Fruit fly (Drosophila melanogaster) whole organism, embryonic: Measurements from ENCODE around the gene Hrb27C.

Experiments
- ATbp ChIP-seq: fragments of 200-800 bp; sonication (Bioruptor generic); optimal IDR thresholded peaks from 2 replicates; lab custom pipeline; 2017; ENCODE audit warnings: missing biosample characterization, mild to moderate bottlenecking, missing genetic modification characterization, missing genetic modification reagents
- Adf1 ChIP-seq: fragments of 200-800 bp; sonication (Bioruptor generic); IDR thresholded peaks from 2 replicates; pipeline ENCODE4 v1.3.6; 2022; ENCODE audit warnings: missing biosample characterization, missing genetic modification characterization
- CG10366 ChIP-seq: fragments of 200-800 bp; sonication (Bioruptor generic); IDR thresholded peaks from 2 replicates; pipeline ENCODE4 v1.3.6; 2022; ENCODE audit warnings: missing biosample characterization, missing genetic modification characterization
- CG14710 ChIP-seq: fragments of 200-800 bp; sonication (Bioruptor generic); optimal IDR thresholded peaks from 3 replicates; lab custom pipeline; 2019; ENCODE audit warnings: missing biosample characterization, mild to moderate bottlenecking, missing genetic modification characterization, moderate library complexity
- CG17328 ChIP-seq: fragments of 200-800 bp; sonication (Bioruptor generic); IDR thresholded peaks from 2 replicates; pipeline ENCODE4 v1.3.6; 2022; ENCODE audit warnings: missing biosample characterization, missing genetic modification characterization
- CG3065 ChIP-seq: fragments of 200-800 bp; sonication (Bioruptor generic); optimal IDR thresholded peaks from 2 replicates; lab custom pipeline; 2016; ENCODE audit warnings: missing biosample characterization, missing genetic modification characterization
- CG3281 ChIP-seq: fragments of 200-800 bp; sonication (Bioruptor generic); optimal IDR thresholded peaks from 3 replicates; lab custom pipeline; 2017; ENCODE audit warnings: missing biosample characterization, mild to moderate bottlenecking, missing genetic modification characterization
- CG3838 ChIP-seq: fragments of 200-800 bp; sonication (Bioruptor generic); optimal IDR thresholded peaks from 3 replicates; lab custom pipeline; 2016; ENCODE audit warnings: missing biosample characterization, missing genetic modification characterization
- CG4820 ChIP-seq: fragments of 200-800 bp; sonication (Bioruptor generic); optimal IDR thresholded peaks from 3 replicates; lab custom pipeline; 2016; ENCODE audit warnings: missing biosample characterization, missing genetic modification characterization
- CG6854 ChIP-seq: fragments of 200-800 bp; sonication (Bioruptor generic); optimal IDR thresholded peaks from 3 replicates; lab custom pipeline; 2017; ENCODE audit warnings: missing biosample characterization, mild to moderate bottlenecking, missing genetic modification characterization
- CG7271 ChIP-seq: fragments of 200-800 bp; sonication (Bioruptor generic); optimal IDR thresholded peaks from 2 replicates; lab custom pipeline; 2018; ENCODE audit warnings: missing biosample characterization, mild to moderate bottlenecking, missing genetic modification characterization, moderate library complexity
- CG8089 ChIP-seq: fragments of 200-800 bp; sonication (Bioruptor generic); optimal IDR thresholded peaks from 3 replicates; lab custom pipeline; 2016; ENCODE audit warnings: missing biosample characterization, missing genetic modification characterization
- CG8290 ChIP-seq, 3 experiments: fragments of 200-800 bp; sonication (Bioruptor generic); optimal IDR thresholded peaks; 2 replicates each; lab custom pipeline; 2016 to 2019; ENCODE audit warnings: missing biosample characterization in 3 of 3, missing genetic modification characterization in 3 of 3, mild to moderate bottlenecking in 2 of 3, moderate library complexity in 1 of 3
- CG8944 ChIP-seq: fragments of 200-800 bp; sonication (Bioruptor generic); optimal IDR thresholded peaks from 3 replicates; lab custom pipeline; 2016; ENCODE audit warnings: missing biosample characterization, missing genetic modification characterization
- CG9727 ChIP-seq: fragments of 200-800 bp; sonication (Bioruptor generic); optimal IDR thresholded peaks from 3 replicates; lab custom pipeline; 2017; ENCODE audit warnings: missing biosample characterization, mild to moderate bottlenecking, missing genetic modification characterization
- E2f2 ChIP-seq: fragments of 200-800 bp; sonication (Bioruptor generic); IDR thresholded peaks from 2 replicates; pipeline ENCODE4 v1.3.6; 2022; ENCODE audit warnings: missing biosample characterization, missing genetic modification characterization
- Elba2 ChIP-seq: fragments of 200-800 bp; sonication (Bioruptor generic); optimal IDR thresholded peaks from 3 replicates; lab custom pipeline; 2016; ENCODE audit warnings: missing biosample characterization, missing genetic modification characterization
- Fer1 ChIP-seq: fragments of 200-800 bp; sonication (Bioruptor generic); optimal IDR thresholded peaks from 2 replicates; lab custom pipeline; 2017; ENCODE audit warnings: missing biosample characterization, mild to moderate bottlenecking, missing genetic modification characterization
- HHEX ChIP-seq: fragments of 200-800 bp; sonication (Bioruptor generic); optimal IDR thresholded peaks from 3 replicates; lab custom pipeline; 2017; ENCODE audit warnings: missing biosample characterization, mild to moderate bottlenecking, missing genetic modification characterization, missing genetic modification reagents
- Hr78 ChIP-seq, 2 experiments: fragments of 200-800 bp in 1 of 2; fragments of >200 bp in 1 of 2; sonication (Bioruptor generic) in 1 of 2; optimal IDR thresholded peaks; 2 replicates each; lab custom pipeline; 2017 to 2019; ENCODE audit warnings: missing biosample characterization in 2 of 2, missing genetic modification characterization in 2 of 2, mild to moderate bottlenecking in 1 of 2, moderate library complexity in 1 of 2
- Poxn ChIP-seq: fragments of 200-800 bp; sonication (Bioruptor generic); IDR thresholded peaks from 2 replicates; pipeline ENCODE4 v1.3.6; 2022; ENCODE audit warnings: missing biosample characterization, missing genetic modification characterization
- Ptx1 ChIP-seq: fragments of 200-800 bp; sonication (Bioruptor generic); IDR thresholded peaks from 2 replicates; pipeline ENCODE4 v1.3.6; 2022; ENCODE audit warnings: missing biosample characterization, missing genetic modification characterization
- Usf ChIP-seq: fragments of 200-800 bp; sonication (Bioruptor generic); optimal IDR thresholded peaks from 2 replicates; lab custom pipeline; 2017; ENCODE audit warnings: missing genotype, missing biosample characterization, missing genetic modification characterization
- amos ChIP-seq: fragments of 200-800 bp; sonication (Bioruptor generic); IDR thresholded peaks from 2 replicates; pipeline ENCODE4 v1.3.6; 2022; ENCODE audit warnings: missing biosample characterization, missing genetic modification characterization; ENCODE audit not compliant: partially characterized antibody
- aop ChIP-seq: fragments of 200-800 bp; sonication (Bioruptor generic); IDR thresholded peaks from 2 replicates; pipeline ENCODE4 v1.3.6; 2022; ENCODE audit warnings: missing biosample characterization, missing genetic modification characterization
- bsh ChIP-seq, 2 experiments: fragments of 200-800 bp; sonication (Bioruptor generic); optimal IDR thresholded peaks; 2 replicates each; lab custom pipeline; 2017 to 2018; ENCODE audit warnings: mild to moderate bottlenecking in 2 of 2, missing biosample characterization in 2 of 2, missing genetic modification characterization in 2 of 2, moderate library complexity in 1 of 2
- cas ChIP-seq: fragments of 200-800 bp; sonication (Bioruptor generic); IDR thresholded peaks from 2 replicates; pipeline ENCODE4 v1.3.6; 2022; ENCODE audit warnings: missing biosample characterization, missing genetic modification characterization
- cato ChIP-seq: fragments of 200-800 bp; sonication (Bioruptor generic); optimal IDR thresholded peaks from 2 replicates; lab custom pipeline; 2016; ENCODE audit warnings: missing biosample characterization, missing genetic modification characterization, borderline replicate concordance
- chn ChIP-seq: fragments of 200-800 bp; sonication (Bioruptor generic); optimal IDR thresholded peaks from 2 replicates; lab custom pipeline; 2016; ENCODE audit warnings: missing biosample characterization, missing genetic modification characterization
- corto ChIP-seq: fragments of 200-800 bp; sonication (Bioruptor generic); optimal IDR thresholded peaks from 2 replicates; lab custom pipeline; 2016; ENCODE audit warnings: missing biosample characterization, mild to moderate bottlenecking, missing genetic modification characterization, moderate library complexity
- dm ChIP-seq: fragments of 200-800 bp; sonication (Bioruptor generic); optimal IDR thresholded peaks from 3 replicates; lab custom pipeline; 2016; ENCODE audit warnings: missing biosample characterization, missing genetic modification characterization
- eve ChIP-seq, 2 experiments: fragments of >200 bp; optimal IDR thresholded peaks; 2 replicates each; lab custom pipeline; 2017; ENCODE audit warnings: missing biosample characterization in 2 of 2, missing genetic modification characterization in 2 of 2
- fd96Cb ChIP-seq: fragments of 200-800 bp; sonication (Bioruptor generic); optimal IDR thresholded peaks from 2 replicates; lab custom pipeline; 2018; ENCODE audit warnings: missing biosample characterization, mild to moderate bottlenecking, missing genetic modification characterization, moderate library complexity
- gem ChIP-seq: fragments of 200-800 bp; sonication (Bioruptor generic); optimal IDR thresholded peaks from 2 replicates; lab custom pipeline; 2019; ENCODE audit warnings: missing biosample characterization, mild to moderate bottlenecking, missing genetic modification characterization, moderate library complexity
- gsb-n ChIP-seq: fragments of 200-800 bp; sonication (Bioruptor generic); optimal IDR thresholded peaks from 3 replicates; lab custom pipeline; 2018; ENCODE audit warnings: missing biosample characterization, mild to moderate bottlenecking, missing genetic modification characterization
- inv ChIP-seq: fragments of 200-800 bp; sonication (Bioruptor generic); IDR thresholded peaks from 2 replicates; pipeline ENCODE4 v1.3.6; 2022; ENCODE audit warnings: missing biosample characterization, missing genetic modification characterization; ENCODE audit not compliant: partially characterized antibody
- lola ChIP-seq, 3 experiments: fragments of >200 bp in 2 of 3; fragments of 200-800 bp in 1 of 3; sonication (Bioruptor generic) in 1 of 3; optimal IDR thresholded peaks; 2 replicates each; lab custom pipeline; 2017 to 2019; ENCODE audit warnings: missing biosample characterization in 3 of 3, missing genetic modification characterization in 3 of 3, mild to moderate bottlenecking in 1 of 3, moderate library complexity in 1 of 3
- lov ChIP-seq, 2 experiments: fragments of 200-800 bp in 1 of 2; fragments of >200 bp in 1 of 2; sonication (Bioruptor generic) in 1 of 2; IDR thresholded peaks in 1 of 2; optimal IDR thresholded peaks in 1 of 2; 2 replicates in 1 of 2; 3 replicates in 1 of 2; pipeline versions ENCODE4 v1.3.6 to Lab custom; 2017 to 2022; ENCODE audit warnings: missing biosample characterization in 1 of 2, missing genetic modification characterization in 1 of 2
- nom ChIP-seq: fragments of 200-800 bp; sonication (Bioruptor generic); optimal IDR thresholded peaks from 2 replicates; lab custom pipeline; 2017; ENCODE audit warnings: missing biosample characterization, missing genetic modification characterization, mild to moderate bottlenecking, moderate library complexity, missing genetic modification reagents
- onecut ChIP-seq: fragments of 200-800 bp; sonication (Bioruptor generic); IDR thresholded peaks from 2 replicates; pipeline ENCODE4 v1.3.6; 2022; ENCODE audit warnings: missing biosample characterization, missing genetic modification characterization
- org-1 ChIP-seq: fragments of 200-800 bp; sonication (Bioruptor generic); optimal IDR thresholded peaks from 2 replicates; lab custom pipeline; 2017; ENCODE audit warnings: missing biosample characterization, missing genetic modification characterization
- psq ChIP-seq: fragments of 200-800 bp; sonication (Bioruptor generic); optimal IDR thresholded peaks from 2 replicates; lab custom pipeline; 2017; ENCODE audit warnings: missing biosample characterization, missing genetic modification characterization
- repo ChIP-seq: fragments of 200-800 bp; sonication (Bioruptor generic); optimal IDR thresholded peaks from 2 replicates; lab custom pipeline; 2016; ENCODE audit warnings: missing biosample characterization, missing genetic modification characterization
- shn ChIP-seq: fragments of 200-800 bp; sonication (Bioruptor generic); optimal IDR thresholded peaks from 3 replicates; lab custom pipeline; 2016; ENCODE audit warnings: missing biosample characterization, missing genetic modification characterization
- sr ChIP-seq: fragments of 200-800 bp; sonication (Bioruptor generic); IDR thresholded peaks from 3 replicates; pipeline ENCODE4 v1.3.6; 2022; ENCODE audit warnings: missing biosample characterization, missing genetic modification characterization
- tio ChIP-seq: fragments of 200-800 bp; sonication (Bioruptor generic); optimal IDR thresholded peaks from 2 replicates; lab custom pipeline; 2017; ENCODE audit warnings: missing biosample characterization, missing genetic modification characterization, inconsistent platforms
- unc-4 ChIP-seq: fragments of 200-800 bp; sonication (Bioruptor generic); IDR thresholded peaks from 2 replicates; pipeline ENCODE4 v1.3.6; 2022; ENCODE audit warnings: missing biosample characterization, missing genetic modification characterization; ENCODE audit not compliant: partially characterized antibody
- wek ChIP-seq: fragments of 200-800 bp; sonication (Bioruptor generic); optimal IDR thresholded peaks from 3 replicates; lab custom pipeline; 2018; ENCODE audit warnings: missing biosample characterization, mild to moderate bottlenecking, missing genetic modification characterization, moderate library complexity

Hrb27C gene

dm6 chr2L:6922091-6922753, 1.7 kb downstream of the Hrb27C start (continued):
- TF ChIP-seq tio (GFP tag; lab: Kevin White, UChicago) (no peak), aop (no peak), Adf1 (GFP tag; lab: Robert Waterston, UW) (peak; percentile 33; the same call in 1 of the 2 replicates), unc-4 (no peak), corto (peak; percentile 38), CG10366 (GFP tag; lab: Robert Waterston, UW) (peak; percentile 80; the same call in 1 of the 2 replicates), Poxn (GFP tag; lab: Robert Waterston, UW) (no peak), sr (GFP tag; lab: Robert Waterston, UW) (no peak), CG4820 (GFP tag; lab: Kevin White, UChicago) (peak; percentile 72), org-1 (GFP tag; lab: Kevin White, UChicago) (peak; percentile 48), CG6854 (GFP tag; lab: Kevin White, UChicago) (no peak), onecut (GFP tag; lab: Robert Waterston, UW) (peak; percentile 70), lola (GFP tag; optimal IDR thresholded peaks at IDR 0.05; lab: Kevin White, UChicago) (peak in 1 of 3 experiments; percentile 66), CG17328 (GFP tag; lab: Robert Waterston, UW) (peak; percentile 89), E2f2 (GFP tag; lab: Robert Waterston, UW) (peak; percentile 48), CG8290 (GFP tag; optimal IDR thresholded peaks at IDR 0.05; lab: Kevin White, UChicago) (peak; percentile 58), CG8290 (tag; optimal IDR thresholded peaks at IDR 0.05; lab: Kevin White, UChicago) (no peak), psq (peak; percentile 18), CG3838 (GFP tag; lab: Kevin White, UChicago) (no peak), amos (GFP tag; lab: Robert Waterston, UW) (no peak), fd96Cb (peak; percentile 66), Fer1 (peak; percentile 57), Usf (GFP tag; lab: Kevin White, UChicago) (peak; percentile 8), CG7271 (peak; percentile 1), inv (no peak), shn (peak; percentile 68), chn (peak; percentile 42), cas (GFP tag; lab: Robert Waterston, UW) (no peak), CG9727 (GFP tag; lab: Kevin White, UChicago) (peak; percentile 71), wek (GFP tag; lab: Kevin White, UChicago) (peak; percentile 9), CG14710 (tag; lab: Kevin White, UChicago) (peak; percentile 60), CG3065 (GFP tag; lab: Kevin White, UChicago) (no peak), Ptx1 (GFP tag; lab: Robert Waterston, UW) (no peak), gem (tag; lab: Kevin White, UChicago) (peak; percentile 86), dm (peak; percentile 23), Hr78 (GFP tag; optimal IDR thresholded peaks at IDR 0.05; lab: Kevin White, UChicago) (no peak), CG8089 (GFP tag; lab: Kevin White, UChicago) (peak; percentile 31), eve (GFP tag; optimal IDR thresholded peaks at IDR 0.05; lab: Kevin White, UChicago) (no peak), nom (GFP tag; lab: Kevin White, UChicago) (peak; percentile 49), cato (GFP tag; lab: Kevin White, UChicago) (peak; percentile 8), bsh (GFP tag; optimal IDR thresholded peaks at IDR 0.05; lab: Kevin White, UChicago) (peak; percentile 65 to 85), repo (peak; percentile 43), CG8944 (peak; percentile 63), ATbp (GFP tag; lab: Kevin White, UChicago) (peak; percentile 69), CG3281 (GFP tag; lab: Kevin White, UChicago) (peak; percentile 56), HHEX (GFP tag; lab: Kevin White, UChicago) (peak; percentile 65), lov (optimal IDR thresholded peaks at IDR 0.05; lab: Kevin White, UChicago) (no peak), lov (GFP tag; IDR thresholded peaks at IDR 0.05; lab: Robert Waterston, UW) (peak; percentile 69; the same call in 1 of the 3 replicates), Elba2 (peak; percentile 37), gsb-n (peak; percentile 63)
